Worm (Caenorhabditis elegans) whole organism, young adult: ENCODE data around the gene evl-18.

Experiments used
- C17E4.6 ChIP-seq: fragments of 200-800 bp; sonication (Bioruptor generic); IDR thresholded peaks from 2 replicates; pipeline ENCODE4 v1.3.6; 2022; ENCODE audit warnings: missing genetic modification reagents, missing genetic modification characterization, missing compliant biosample characterization
- F52B5.7 ChIP-seq: sonication (generic microtip); optimal IDR thresholded peaks from 2 replicates; lab custom pipeline; 2016; ENCODE audit warnings: mild to moderate bottlenecking, missing genetic modification characterization, missing compliant biosample characterization
- ama-1 ChIP-seq, 3 experiments: fragments of 150-350 bp in 1 of 3; sonication (generic microtip) in 2 of 3; optimal IDR thresholded peaks; 2 replicates each; lab custom pipeline; 2014 to 2018; ENCODE audit warnings: missing biosample characterization in 2 of 3, missing genetic modification characterization in 2 of 3, missing genetic modification reagents in 2 of 3
- bed-2 ChIP-seq: fragments of 200-800 bp; sonication (Bioruptor generic); IDR thresholded peaks from 2 replicates; pipeline ENCODE4 v1.3.6; 2022; ENCODE audit warnings: missing genetic modification reagents, missing genetic modification characterization, missing compliant biosample characterization
- ccch-3 ChIP-seq: fragments of 200-800 bp; sonication (Bioruptor generic); optimal IDR thresholded peaks from 2 replicates; lab custom pipeline; 2018; ENCODE audit warnings: mild to moderate bottlenecking, missing genetic modification characterization, missing compliant biosample characterization
- dox-1 ChIP-seq: fragments of 200-800 bp; sonication (Bioruptor generic); IDR thresholded peaks from 2 replicates; pipeline ENCODE4 v1.3.6; 2022; ENCODE audit warnings: missing genetic modification reagents, missing genetic modification characterization, missing compliant biosample characterization
- dpl-1 ChIP-seq: fragments of 150-350 bp; optimal IDR thresholded peaks from 2 replicates; lab custom pipeline; 2014; ENCODE audit warnings: missing biosample characterization, missing genetic modification reagents, missing genetic modification characterization
- hlh-26 ChIP-seq: fragments of 200-800 bp; sonication (Bioruptor generic); conservative IDR thresholded peaks from 2 replicates; pipeline ENCODE4 v1.3.6; 2022; ENCODE audit warnings: missing genetic modification reagents, missing genetic modification characterization, missing compliant biosample characterization
- lir-1 ChIP-seq: fragments of 200-800 bp; sonication (Bioruptor generic); conservative IDR thresholded peaks from 2 replicates; pipeline ENCODE4 v1.3.6; 2022; ENCODE audit warnings: missing genetic modification reagents, missing genetic modification characterization, missing compliant biosample characterization
- pha-4 ChIP-seq: fragments of 150-350 bp; sonication (generic microtip); optimal IDR thresholded peaks from 2 replicates; lab custom pipeline; 2014; ENCODE audit warnings: missing biosample characterization, missing genetic modification reagents, missing genetic modification characterization
- snpc-4 ChIP-seq, 5 experiments: fragments of 150-350 bp in 1 of 5; sonication (generic microtip) in 4 of 5; optimal IDR thresholded peaks; 2 replicates each; lab custom pipeline; 2014 to 2018; ENCODE audit warnings: missing genetic modification characterization in 5 of 5, missing biosample characterization in 3 of 5, antibody characterized with exemption in 2 of 5, mild to moderate bottlenecking in 2 of 5, missing compliant biosample characterization in 2 of 5, missing genotype in 2 of 5, moderate library complexity in 2 of 5, missing genetic modification reagents in 1 of 5
- zfh-2 ChIP-seq: fragments of 200-800 bp; sonication (Bioruptor generic); conservative IDR thresholded peaks from 2 replicates; pipeline ENCODE4 v1.3.6; 2022; ENCODE audit warnings: missing genetic modification reagents, missing genetic modification characterization, missing compliant biosample characterization
- zim-3 ChIP-seq: sonication (generic microtip); optimal IDR thresholded peaks from 2 replicates; lab custom pipeline; 2017; ENCODE audit warnings: mild to moderate bottlenecking, missing genetic modification characterization, moderate library complexity, missing compliant biosample characterization

ce11 chrIII:3682869-3683403 lies 51.9 kb downstream of the evl-18 start:
- TF ChIP-seq ccch-3 (GFP tag; lab: Kevin White, UChicago) (no peak), lir-1 (no peak), hlh-26 (no peak), snpc-4 (GFP tag; optimal IDR thresholded peaks at IDR 0.05; lab: Kevin White, UChicago) (no peak), snpc-4 (tag; optimal IDR thresholded peaks at IDR 0.05; lab: Kevin White, UChicago) (no peak), dpl-1 (GFP tag; lab: Kevin White, UChicago) (no peak), dox-1 (GFP tag; lab: Robert Waterston, UW) (no peak), ama-1 (optimal IDR thresholded peaks at IDR 0.05; lab: Kevin White, UChicago) (no peak), ama-1 (GFP tag; optimal IDR thresholded peaks at IDR 0.05; lab: Kevin White, UChicago) (no peak), pha-4 (tag; lab: Kevin White, UChicago) (no peak), zim-3 (tag; lab: Kevin White, UChicago) (no peak), F52B5.7 (tag; lab: Kevin White, UChicago) (no peak), C17E4.6 (no peak), zfh-2 (GFP tag; lab: Robert Waterston, UW) (no peak), bed-2 (GFP tag; lab: Robert Waterston, UW) (no peak)
